Fruit fly (Drosophila melanogaster) whole organism, embryonic: ENCODE results near the gene CG31178.

Source experiments
- Ada2b ChIP-seq: fragments of 200-800 bp; sonication (Bioruptor generic); IDR thresholded peaks from 2 replicates; pipeline ENCODE4 v1.3.6; 2022; ENCODE audit warnings: missing biosample characterization, missing genetic modification characterization
- Awh ChIP-seq: fragments of 200-800 bp; sonication (Bioruptor generic); IDR thresholded peaks from 2 replicates; pipeline ENCODE4, ENCODE4 v1.3.6; 2022; ENCODE audit warnings: missing biosample characterization, missing genetic modification characterization
- Blimp-1 ChIP-seq: fragments of 200-800 bp; sonication (Bioruptor generic); optimal IDR thresholded peaks from 3 replicates; lab custom pipeline; 2018; ENCODE audit warnings: missing biosample characterization, missing genetic modification characterization, mild to moderate bottlenecking, moderate library complexity, missing genetic modification reagents
- CG10431 ChIP-seq: fragments of 200-800 bp; sonication (Bioruptor generic); optimal IDR thresholded peaks from 3 replicates; lab custom pipeline; 2018; ENCODE audit warnings: missing biosample characterization, mild to moderate bottlenecking, missing genetic modification characterization
- CG11085 ChIP-seq: fragments of 200-800 bp; sonication (Bioruptor generic); IDR thresholded peaks from 2 replicates; pipeline ENCODE4 v1.3.6; 2022; ENCODE audit warnings: missing biosample characterization, missing genetic modification characterization
- CG14014 ChIP-seq: fragments of 200-800 bp; sonication (Bioruptor generic); IDR thresholded peaks from 2 replicates; pipeline ENCODE4 v1.3.6; 2022; ENCODE audit warnings: missing biosample characterization, missing genetic modification characterization
- CG14050 ChIP-seq: fragments of 200-800 bp; sonication (Bioruptor generic); IDR thresholded peaks from 3 replicates; pipeline ENCODE4 v1.3.6; 2022; ENCODE audit warnings: missing biosample characterization, missing genetic modification characterization
- CG16863 ChIP-seq: fragments of 200-800 bp; sonication (Bioruptor generic); optimal IDR thresholded peaks from 3 replicates; lab custom pipeline; 2016; ENCODE audit warnings: missing biosample characterization, missing genetic modification characterization
- CG18262 ChIP-seq: fragments of 200-800 bp; optimal IDR thresholded peaks from 3 replicates; lab custom pipeline; 2019; ENCODE audit warnings: missing biosample characterization, mild to moderate bottlenecking, missing genetic modification characterization, moderate library complexity
- CG18619 ChIP-seq: fragments of 200-800 bp; sonication (Bioruptor generic); optimal IDR thresholded peaks from 3 replicates; lab custom pipeline; 2017; ENCODE audit warnings: missing biosample characterization, mild to moderate bottlenecking, missing genetic modification characterization
- CG30403 ChIP-seq: fragments of 200-800 bp; sonication (Bioruptor generic); optimal IDR thresholded peaks from 3 replicates; lab custom pipeline; 2016; ENCODE audit warnings: missing biosample characterization, missing genetic modification characterization
- CG31365 ChIP-seq: fragments of 200-800 bp; sonication (Bioruptor generic); optimal IDR thresholded peaks from 2 replicates; lab custom pipeline; 2018; ENCODE audit warnings: missing biosample characterization, mild to moderate bottlenecking, missing genetic modification characterization
- CG33557 ChIP-seq: fragments of 200-800 bp; sonication (Bioruptor generic); optimal IDR thresholded peaks from 2 replicates; lab custom pipeline; 2019; ENCODE audit warnings: missing biosample characterization, mild to moderate bottlenecking, missing genetic modification characterization, moderate library complexity
- CG4820 ChIP-seq: fragments of 200-800 bp; sonication (Bioruptor generic); optimal IDR thresholded peaks from 3 replicates; lab custom pipeline; 2016; ENCODE audit warnings: missing biosample characterization, missing genetic modification characterization
- CG6654 ChIP-seq: fragments of 200-800 bp; sonication (Bioruptor generic); optimal IDR thresholded peaks from 2 replicates; lab custom pipeline; 2017; ENCODE audit warnings: missing biosample characterization, mild to moderate bottlenecking, missing genetic modification characterization
- CG6791 ChIP-seq: fragments of 200-800 bp; sonication (Bioruptor generic); IDR thresholded peaks from 3 replicates; pipeline ENCODE4 v1.3.6; 2022; ENCODE audit warnings: missing biosample characterization, missing genetic modification characterization; ENCODE audit not compliant: partially characterized antibody
- CG7928 ChIP-seq: fragments of 200-800 bp; sonication (Bioruptor generic); optimal IDR thresholded peaks from 2 replicates; lab custom pipeline; 2017; ENCODE audit warnings: missing biosample characterization, mild to moderate bottlenecking, missing genetic modification characterization
- CG9215 ChIP-seq: fragments of 200-800 bp; sonication (Bioruptor generic); IDR thresholded peaks from 2 replicates; pipeline ENCODE4 v1.3.6; 2022; ENCODE audit warnings: missing biosample characterization, missing genetic modification characterization
- Camta ChIP-seq: fragments of 200-800 bp; sonication (Bioruptor generic); optimal IDR thresholded peaks from 2 replicates; lab custom pipeline; 2016; ENCODE audit warnings: missing biosample characterization, missing genetic modification characterization
- Chrac-16 ChIP-seq: fragments of 200-800 bp; sonication (Bioruptor generic); optimal IDR thresholded peaks from 3 replicates; lab custom pipeline; 2016; ENCODE audit warnings: missing biosample characterization, missing genetic modification characterization
- Elba2 ChIP-seq: fragments of 200-800 bp; sonication (Bioruptor generic); optimal IDR thresholded peaks from 3 replicates; lab custom pipeline; 2016; ENCODE audit warnings: missing biosample characterization, missing genetic modification characterization
- Gsc ChIP-seq: fragments of 200-800 bp; sonication (Bioruptor generic); IDR thresholded peaks from 2 replicates; pipeline ENCODE4 v1.3.6; 2022; ENCODE audit warnings: missing biosample characterization, missing genetic modification characterization
- HmgD ChIP-seq: fragments of 200-800 bp; sonication (Bioruptor generic); optimal IDR thresholded peaks from 3 replicates; lab custom pipeline; 2016; ENCODE audit warnings: missing biosample characterization, missing genetic modification characterization
- Hmr ChIP-seq: fragments of 200-800 bp; sonication (Bioruptor generic); optimal IDR thresholded peaks from 3 replicates; lab custom pipeline; 2017; ENCODE audit warnings: mild to moderate bottlenecking, missing biosample characterization, missing genetic modification reagents, missing genetic modification characterization
- Hr51 ChIP-seq, 2 experiments: fragments of 200-800 bp; sonication (Bioruptor generic); optimal IDR thresholded peaks; 2 replicates in 1 of 2; 3 replicates in 1 of 2; lab custom pipeline; 2016 to 2018; ENCODE audit warnings: missing biosample characterization in 2 of 2, missing genetic modification characterization in 2 of 2, mild to moderate bottlenecking in 1 of 2, moderate library complexity in 1 of 2
- NFAT ChIP-seq: fragments of 200-800 bp; sonication (Bioruptor generic); IDR thresholded peaks from 2 replicates; pipeline ENCODE4 v1.3.6; 2022; ENCODE audit warnings: missing biosample characterization, missing genetic modification characterization
- Nf-YA ChIP-seq: fragments of 200-800 bp; sonication (Bioruptor generic); IDR thresholded peaks from 2 replicates; pipeline ENCODE4 v1.3.6; 2022; ENCODE audit warnings: missing biosample characterization, missing genetic modification characterization
- Rx ChIP-seq: fragments of 200-800 bp; sonication (Bioruptor generic); IDR thresholded peaks from 2 replicates; pipeline ENCODE4 v1.3.6; 2022; ENCODE audit warnings: missing biosample characterization, missing genetic modification characterization
- Sry-β ChIP-seq: fragments of 200-800 bp; sonication (Bioruptor generic); optimal IDR thresholded peaks from 2 replicates; lab custom pipeline; 2018; ENCODE audit warnings: missing biosample characterization, mild to moderate bottlenecking, missing genetic modification characterization, moderate library complexity
- Ssrp ChIP-seq: fragments of 200-800 bp; sonication (Bioruptor generic); optimal IDR thresholded peaks from 2 replicates; lab custom pipeline; 2018; ENCODE audit warnings: missing biosample characterization, mild to moderate bottlenecking, missing genetic modification characterization, moderate library complexity
- TFAM ChIP-seq: fragments of 200-800 bp; sonication (Bioruptor generic); optimal IDR thresholded peaks from 2 replicates; lab custom pipeline; 2017; ENCODE audit warnings: missing biosample characterization, missing genetic modification characterization, inconsistent platforms
- Xbp1 ChIP-seq: fragments of 200-800 bp; sonication (Bioruptor generic); optimal IDR thresholded peaks from 3 replicates; lab custom pipeline; 2016; ENCODE audit warnings: missing biosample characterization, mild to moderate bottlenecking, missing genetic modification characterization
- ac ChIP-seq: fragments of 200-800 bp; sonication (Bioruptor generic); optimal IDR thresholded peaks from 3 replicates; lab custom pipeline; 2017; ENCODE audit warnings: missing biosample characterization, mild to moderate bottlenecking, missing genetic modification characterization
- amos ChIP-seq: fragments of 200-800 bp; sonication (Bioruptor generic); IDR thresholded peaks from 2 replicates; pipeline ENCODE4 v1.3.6; 2022; ENCODE audit warnings: missing biosample characterization, missing genetic modification characterization; ENCODE audit not compliant: partially characterized antibody
- az2 ChIP-seq: fragments of 200-800 bp; sonication (Bioruptor generic); optimal IDR thresholded peaks from 3 replicates; lab custom pipeline; 2016; ENCODE audit warnings: missing biosample characterization, missing genetic modification characterization
- bab2 ChIP-seq: fragments of 200-800 bp; sonication (Bioruptor generic); optimal IDR thresholded peaks from 2 replicates; lab custom pipeline; 2016; ENCODE audit warnings: missing biosample characterization, missing genetic modification characterization
- croc ChIP-seq: fragments of 200-800 bp; sonication (Bioruptor generic); conservative IDR thresholded peaks from 3 replicates; pipeline ENCODE4 v1.3.6; 2022; ENCODE audit warnings: missing biosample characterization, missing genetic modification characterization
- crol ChIP-seq: fragments of 200-800 bp; sonication (Bioruptor generic); IDR thresholded peaks from 2 replicates; pipeline ENCODE4 v1.3.6; 2022; ENCODE audit warnings: missing biosample characterization, missing genetic modification characterization
- danr ChIP-seq: fragments of 200-800 bp; sonication (Bioruptor generic); IDR thresholded peaks from 2 replicates; pipeline ENCODE4 v1.3.6; 2022; ENCODE audit warnings: missing biosample characterization, missing genetic modification characterization
- dmrt99B ChIP-seq: fragments of 200-800 bp; sonication (Bioruptor generic); optimal IDR thresholded peaks from 2 replicates; lab custom pipeline; 2018; ENCODE audit warnings: missing biosample characterization, mild to moderate bottlenecking, missing genetic modification characterization, moderate library complexity
- grn ChIP-seq: fragments of 200-800 bp; sonication (Bioruptor generic); optimal IDR thresholded peaks from 3 replicates; lab custom pipeline; 2017; ENCODE audit warnings: missing biosample characterization, missing genetic modification characterization
- kni ChIP-seq: fragments of 200-800 bp; sonication (Bioruptor generic); optimal IDR thresholded peaks from 3 replicates; lab custom pipeline; 2017; ENCODE audit warnings: mild to moderate bottlenecking, missing biosample characterization, missing genetic modification reagents, missing genetic modification characterization
- lab ChIP-seq: fragments of 200-800 bp; sonication (Bioruptor generic); optimal IDR thresholded peaks from 3 replicates; lab custom pipeline; 2017; ENCODE audit warnings: missing biosample characterization, missing genetic modification characterization, mild to moderate bottlenecking, moderate library complexity, missing genetic modification reagents
- mld ChIP-seq: fragments of 200-800 bp; sonication (Bioruptor generic); IDR thresholded peaks from 3 replicates; pipeline ENCODE4 v1.3.6; 2022; ENCODE audit warnings: missing biosample characterization, missing genetic modification characterization; ENCODE audit not compliant: partially characterized antibody
- rib ChIP-seq: fragments of 200-800 bp; sonication (Bioruptor generic); IDR thresholded peaks from 2 replicates; pipeline ENCODE4 v1.3.6; 2022; ENCODE audit warnings: missing biosample characterization, missing genetic modification characterization
- sens ChIP-seq: fragments of 200-800 bp; sonication (Bioruptor generic); peaks from one replicate; lab custom pipeline; 2016; ENCODE audit warnings: missing biosample characterization, missing genetic modification characterization
- slou ChIP-seq: fragments of 200-800 bp; sonication (Bioruptor generic); optimal IDR thresholded peaks from 3 replicates; lab custom pipeline; 2016; ENCODE audit warnings: missing biosample characterization, missing genetic modification characterization
- tio ChIP-seq: fragments of 200-800 bp; sonication (Bioruptor generic); optimal IDR thresholded peaks from 2 replicates; lab custom pipeline; 2017; ENCODE audit warnings: missing biosample characterization, missing genetic modification characterization, inconsistent platforms
- tx ChIP-seq: fragments of 200-800 bp; sonication (Bioruptor generic); optimal IDR thresholded peaks from 2 replicates; lab custom pipeline; 2016; ENCODE audit warnings: missing biosample characterization, missing genetic modification characterization
- zen ChIP-seq: fragments of 200-800 bp; sonication (Bioruptor generic); optimal IDR thresholded peaks from 3 replicates; lab custom pipeline; 2018; ENCODE audit warnings: missing biosample characterization, mild to moderate bottlenecking, missing genetic modification characterization, moderate library complexity

The CG31178 gene

dm6 chr3R:21828785-21829486 is 44.6 kb upstream of the CG31178 start (continued):
- TF ChIP-seq Nf-YA (GFP tag; lab: Robert Waterston, UW) (no peak), CG33557 (GFP tag; lab: Kevin White, UChicago) (peak; percentile 95), CG18619 (GFP tag; lab: Kevin White, UChicago) (peak; percentile 54), bab2 (no peak), CG9215 (GFP tag; lab: Robert Waterston, UW) (0 out of 2 replicates have a peak, but pooled peaks have one; percentile 12), Xbp1 (GFP tag; lab: Kevin White, UChicago) (peak; percentile 63), grn (GFP tag; lab: Kevin White, UChicago) (no peak), lab (GFP tag; lab: Kevin White, UChicago) (no peak), Sry-β (GFP tag; lab: Kevin White, UChicago) (peak; percentile 6), CG14050 (GFP tag; lab: Robert Waterston, UW) (no peak), slou (GFP tag; lab: Kevin White, UChicago) (no peak), Gsc (GFP tag; lab: Robert Waterston, UW) (0 out of 2 replicates have a peak, but pooled peaks have one; percentile 14), CG7928 (GFP tag; lab: Kevin White, UChicago) (no peak), CG30403 (GFP tag; lab: Kevin White, UChicago) (peak; percentile 71), amos (GFP tag; lab: Robert Waterston, UW) (no peak), Elba2 (no peak), rib (GFP tag; lab: Robert Waterston, UW) (0 out of 2 replicates have a peak, but pooled peaks have one; percentile 9), dmrt99B (peak; percentile 59), Blimp-1 (GFP tag; lab: Kevin White, UChicago) (peak; percentile 88), Ada2b (GFP tag; lab: Robert Waterston, UW) (no peak), Camta (GFP tag; lab: Kevin White, UChicago) (no peak), CG16863 (GFP tag; lab: Kevin White, UChicago) (no peak), Hr51 (GFP tag; optimal IDR thresholded peaks at IDR 0.05; lab: Kevin White, UChicago) (peak in 1 of 2 experiments; percentile 21), kni (GFP tag; lab: Kevin White, UChicago) (peak; percentile 45), NFAT (GFP tag; lab: Robert Waterston, UW) (no peak), CG6654 (GFP tag; lab: Kevin White, UChicago) (peak; percentile 46), Chrac-16 (peak; percentile 50), Awh (peak; percentile 62; the same call in 1 of the 2 replicates), CG11085 (GFP tag; lab: Robert Waterston, UW) (no peak), CG18262 (tag; lab: Kevin White, UChicago) (peak; percentile 96), ac (GFP tag; lab: Kevin White, UChicago) (peak; percentile 50), CG14014 (no peak), Hmr (GFP tag; lab: Kevin White, UChicago) (no peak), tx (GFP tag; lab: Kevin White, UChicago) (no peak), CG10431 (GFP tag; lab: Kevin White, UChicago) (peak; percentile 72), CG31365 (tag; lab: Kevin White, UChicago) (no peak), mld (GFP tag; lab: Robert Waterston, UW) (no peak), Ssrp (tag; lab: Kevin White, UChicago) (peak; percentile 88), Rx (GFP tag; lab: Robert Waterston, UW) (peak; percentile 27; the same call in 1 of the 2 replicates), croc (GFP tag; lab: Robert Waterston, UW) (peak; percentile 77), sens (peak; percentile 88), zen (tag; lab: Kevin White, UChicago) (peak; percentile 63), CG6791 (GFP tag; lab: Robert Waterston, UW) (no peak), tio (GFP tag; lab: Kevin White, UChicago) (peak; percentile 62), danr (GFP tag; lab: Robert Waterston, UW) (no peak), az2 (GFP tag; lab: Kevin White, UChicago) (peak; percentile 74), HmgD (no peak), crol (GFP tag; lab: Robert Waterston, UW) (peak; percentile 99), TFAM (GFP tag; lab: Kevin White, UChicago) (peak; percentile 6), CG4820 (GFP tag; lab: Kevin White, UChicago) (peak; percentile 68)
